Worm (Caenorhabditis elegans) whole organism, young adult: ENCODE results near the gene K08F9.3.

Experiments
- B0019.2 ChIP-seq: fragments of 200-800 bp; sonication (Bioruptor generic); conservative IDR thresholded peaks from 2 replicates; pipeline ENCODE4 v1.3.6; 2022; ENCODE audit warnings: missing genetic modification reagents, missing genetic modification characterization, missing compliant biosample characterization
- B0035.1 ChIP-seq: sonication (generic microtip); optimal IDR thresholded peaks from 2 replicates; lab custom pipeline; 2016; ENCODE audit warnings: missing genetic modification characterization, mild to moderate bottlenecking, missing compliant biosample characterization, missing genotype, missing genetic modification reagents
- B0261.1 ChIP-seq: sonication (generic microtip); optimal IDR thresholded peaks from 2 replicates; lab custom pipeline; 2016; ENCODE audit warnings: mild to moderate bottlenecking, missing genetic modification characterization, moderate library complexity, missing compliant biosample characterization
- F10E7.11 ChIP-seq: sonication (generic microtip); optimal IDR thresholded peaks from 2 replicates; lab custom pipeline; 2017; ENCODE audit warnings: mild to moderate bottlenecking, missing genetic modification characterization, moderate library complexity, missing compliant biosample characterization
- F57C9.4 ChIP-seq: sonication (generic microtip); optimal IDR thresholded peaks from 2 replicates; lab custom pipeline; 2017; ENCODE audit warnings: mild to moderate bottlenecking, missing genetic modification characterization, missing compliant biosample characterization
- K11D2.4 ChIP-seq: fragments of 200-800 bp; sonication (Bioruptor generic); IDR thresholded peaks from 2 replicates; pipeline ENCODE4 v1.3.6; 2022; ENCODE audit warnings: missing genetic modification reagents, missing genetic modification characterization, missing compliant biosample characterization
- Y53F4B.3 ChIP-seq: fragments of 200-800 bp; sonication (Bioruptor generic); IDR thresholded peaks from 2 replicates; pipeline ENCODE4 v1.3.6; 2022; ENCODE audit warnings: missing genetic modification reagents, missing genetic modification characterization, missing compliant biosample characterization
- Y67H2A.10 ChIP-seq: fragments of 200-800 bp; sonication (Bioruptor generic); conservative IDR thresholded peaks from 2 replicates; pipeline ENCODE4 v1.3.6; 2022; ENCODE audit warnings: missing genetic modification reagents, missing genetic modification characterization, missing compliant biosample characterization
- ZK185.1 ChIP-seq: sonication (generic microtip); optimal IDR thresholded peaks from 2 replicates; lab custom pipeline; 2016; ENCODE audit warnings: mild to moderate bottlenecking, missing genetic modification characterization, missing compliant biosample characterization; ENCODE audit not compliant: poor library complexity, severe bottlenecking
- athp-1 ChIP-seq: sonication (generic microtip); optimal IDR thresholded peaks from 2 replicates; lab custom pipeline; 2017; ENCODE audit warnings: mild to moderate bottlenecking, missing genetic modification characterization, missing compliant biosample characterization
- attf-6 ChIP-seq: fragments of 200-800 bp; sonication (Bioruptor generic); IDR thresholded peaks from 2 replicates; pipeline ENCODE4 v1.3.6; 2022; ENCODE audit warnings: missing genetic modification reagents, missing genetic modification characterization, missing compliant biosample characterization
- cebp-1 ChIP-seq, 2 experiments: fragments of 200-800 bp in 1 of 2; sonication (Bioruptor generic) in 1 of 2; sonication (generic microtip) in 1 of 2; IDR thresholded peaks in 1 of 2; optimal IDR thresholded peaks in 1 of 2; 2 replicates each; pipeline versions ENCODE4 v1.3.6 to Lab custom; 2017 to 2022; ENCODE audit warnings: missing compliant biosample characterization in 2 of 2, missing genetic modification characterization in 2 of 2, mild to moderate bottlenecking in 1 of 2, missing genetic modification reagents in 1 of 2, moderate library complexity in 1 of 2
- ceh-27 ChIP-seq: fragments of 200-800 bp; sonication (Bioruptor generic); optimal IDR thresholded peaks from 2 replicates; lab custom pipeline; 2018; ENCODE audit warnings: mild to moderate bottlenecking, missing genetic modification characterization, moderate library complexity, missing compliant biosample characterization
- ceh-58 ChIP-seq: fragments of 200-800 bp; sonication (Bioruptor generic); IDR thresholded peaks from 2 replicates; pipeline ENCODE4 v1.3.6; 2022; ENCODE audit warnings: missing genetic modification characterization, missing compliant biosample characterization
- ceh-79 ChIP-seq: sonication (generic microtip); optimal IDR thresholded peaks from 2 replicates; lab custom pipeline; 2017; ENCODE audit warnings: mild to moderate bottlenecking, missing genetic modification characterization, missing compliant biosample characterization
- die-1 ChIP-seq: sonication (generic microtip); optimal IDR thresholded peaks from 2 replicates; lab custom pipeline; 2016; ENCODE audit warnings: missing genotype, mild to moderate bottlenecking, missing genetic modification characterization, missing compliant biosample characterization
- efl-1 ChIP-seq: fragments of 150-350 bp; optimal IDR thresholded peaks from 2 replicates; lab custom pipeline; 2014; ENCODE audit warnings: missing biosample characterization, missing genetic modification reagents, missing genetic modification characterization
- egl-18 ChIP-seq: fragments of 200-800 bp; sonication (Bioruptor generic); IDR thresholded peaks from 2 replicates; pipeline ENCODE4 v1.3.6; 2022; ENCODE audit warnings: missing genetic modification reagents, missing genetic modification characterization, missing compliant biosample characterization
- egl-44 ChIP-seq: fragments of 200-800 bp; sonication (Bioruptor generic); IDR thresholded peaks from 2 replicates; pipeline ENCODE4 v1.3.6; 2022; ENCODE audit warnings: missing genetic modification reagents, missing genetic modification characterization, missing compliant biosample characterization
- egrh-3 ChIP-seq: fragments of 200-800 bp; sonication (Bioruptor generic); IDR thresholded peaks from 2 replicates; pipeline ENCODE4 v1.3.6; 2022; ENCODE audit warnings: missing genetic modification reagents, missing genetic modification characterization, missing compliant biosample characterization
- ekl-4 ChIP-seq: fragments of 200-800 bp; sonication (Bioruptor generic); IDR thresholded peaks from 2 replicates; pipeline ENCODE4 v1.3.6; 2022; ENCODE audit warnings: missing genetic modification reagents, missing genetic modification characterization, missing compliant biosample characterization
- him-1 ChIP-seq: sonication (generic microtip); optimal IDR thresholded peaks from 2 replicates; lab custom pipeline; 2016; ENCODE audit warnings: missing genotype, missing genetic modification reagents, missing genetic modification characterization, missing compliant biosample characterization
- hsf-1 ChIP-seq: fragments of 200-800 bp; sonication (Bioruptor generic); IDR thresholded peaks from 2 replicates; pipeline ENCODE4 v1.3.6; 2022; ENCODE audit warnings: missing genetic modification reagents, missing genetic modification characterization, missing compliant biosample characterization
- lin-35 ChIP-seq, 3 experiments: fragments of 150-350 bp in 2 of 3; sonication (generic microtip) in 1 of 3; optimal IDR thresholded peaks; 2 replicates each; lab custom pipeline; 2014 to 2018; ENCODE audit warnings: missing biosample characterization in 3 of 3, missing genetic modification characterization in 3 of 3, missing genetic modification reagents in 3 of 3
- lin-54 ChIP-seq: fragments of 200-800 bp; sonication (Bioruptor generic); optimal IDR thresholded peaks from 2 replicates; lab custom pipeline; 2018; ENCODE audit warnings: mild to moderate bottlenecking, missing genetic modification characterization, missing compliant biosample characterization
- lir-1 ChIP-seq: fragments of 200-800 bp; sonication (Bioruptor generic); conservative IDR thresholded peaks from 2 replicates; pipeline ENCODE4 v1.3.6; 2022; ENCODE audit warnings: missing genetic modification reagents, missing genetic modification characterization, missing compliant biosample characterization
- lsl-1 ChIP-seq: fragments of 200-800 bp; sonication (Bioruptor generic); optimal IDR thresholded peaks from 2 replicates; lab custom pipeline; 2018; ENCODE audit warnings: mild to moderate bottlenecking, missing genetic modification characterization, moderate library complexity, missing compliant biosample characterization
- madf-3 ChIP-seq: fragments of 200-800 bp; sonication (Bioruptor generic); IDR thresholded peaks from 2 replicates; pipeline ENCODE4 v1.3.6; 2022; ENCODE audit warnings: missing genetic modification reagents, missing genetic modification characterization, missing compliant biosample characterization
- mcd-1 ChIP-seq: fragments of 200-800 bp; sonication (Bioruptor generic); IDR thresholded peaks from 2 replicates; pipeline ENCODE4 v1.3.6; 2022; ENCODE audit warnings: missing genetic modification reagents, missing genetic modification characterization, missing compliant biosample characterization
- nfya-1 ChIP-seq: sonication (generic microtip); optimal IDR thresholded peaks from 2 replicates; lab custom pipeline; 2017; ENCODE audit warnings: antibody characterized with exemption, missing compliant biosample characterization, missing genetic modification characterization, borderline replicate concordance; ENCODE audit not compliant: insufficient read depth
- pbrm-1 ChIP-seq: fragments of 200-800 bp; sonication (Bioruptor generic); IDR thresholded peaks from 2 replicates; pipeline ENCODE4 v1.3.6; 2022; ENCODE audit warnings: missing genetic modification reagents, missing genetic modification characterization, missing compliant biosample characterization
- rec-8 ChIP-seq, 2 experiments: sonication (generic microtip); optimal IDR thresholded peaks; 2 replicates each; lab custom pipeline; 2016; ENCODE audit warnings: mild to moderate bottlenecking in 2 of 2, missing genetic modification characterization in 2 of 2, missing genetic modification reagents in 2 of 2, missing genotype in 2 of 2, missing biosample characterization in 1 of 2, missing compliant biosample characterization in 1 of 2, moderate library complexity in 1 of 2
- repo-1 ChIP-seq: sonication (generic microtip); optimal IDR thresholded peaks from 2 replicates; lab custom pipeline; 2017; ENCODE audit warnings: mild to moderate bottlenecking, missing genetic modification characterization, missing compliant biosample characterization
- sdz-38 ChIP-seq: sonication (generic microtip); optimal IDR thresholded peaks from 2 replicates; lab custom pipeline; 2016; ENCODE audit warnings: missing genotype, missing genetic modification characterization, missing compliant biosample characterization
- snpc-1.3 ChIP-seq: sonication (generic microtip); optimal IDR thresholded peaks from 2 replicates; lab custom pipeline; 2017; ENCODE audit warnings: missing genetic modification characterization, mild to moderate bottlenecking, missing compliant biosample characterization, antibody characterized with exemption, moderate library complexity, missing genotype, missing genetic modification reagents; ENCODE audit not compliant: insufficient read depth
- snpc-4 ChIP-seq, 5 experiments: fragments of 150-350 bp in 1 of 5; sonication (generic microtip) in 4 of 5; optimal IDR thresholded peaks; 2 replicates each; lab custom pipeline; 2014 to 2018; ENCODE audit warnings: missing genetic modification characterization in 5 of 5, missing biosample characterization in 3 of 5, antibody characterized with exemption in 2 of 5, mild to moderate bottlenecking in 2 of 5, missing compliant biosample characterization in 2 of 5, missing genotype in 2 of 5, moderate library complexity in 2 of 5, missing genetic modification reagents in 1 of 5
- somi-1 ChIP-seq: fragments of 200-800 bp; sonication (Bioruptor generic); optimal IDR thresholded peaks from 2 replicates; lab custom pipeline; 2018; ENCODE audit warnings: mild to moderate bottlenecking, missing genetic modification characterization, missing compliant biosample characterization
- tbp1 ChIP-seq: fragments of 200-800 bp; sonication (Bioruptor generic); optimal IDR thresholded peaks from 2 replicates; lab custom pipeline; 2018; ENCODE audit warnings: mild to moderate bottlenecking, missing genetic modification characterization, missing compliant biosample characterization
- zim-3 ChIP-seq: sonication (generic microtip); optimal IDR thresholded peaks from 2 replicates; lab custom pipeline; 2017; ENCODE audit warnings: mild to moderate bottlenecking, missing genetic modification characterization, moderate library complexity, missing compliant biosample characterization
- ztf-18 ChIP-seq: sonication (generic microtip); optimal IDR thresholded peaks from 2 replicates; lab custom pipeline; 2016; ENCODE audit warnings: missing genotype, mild to moderate bottlenecking, missing genetic modification characterization, missing compliant biosample characterization

The K08F9.3 gene

DNA sequence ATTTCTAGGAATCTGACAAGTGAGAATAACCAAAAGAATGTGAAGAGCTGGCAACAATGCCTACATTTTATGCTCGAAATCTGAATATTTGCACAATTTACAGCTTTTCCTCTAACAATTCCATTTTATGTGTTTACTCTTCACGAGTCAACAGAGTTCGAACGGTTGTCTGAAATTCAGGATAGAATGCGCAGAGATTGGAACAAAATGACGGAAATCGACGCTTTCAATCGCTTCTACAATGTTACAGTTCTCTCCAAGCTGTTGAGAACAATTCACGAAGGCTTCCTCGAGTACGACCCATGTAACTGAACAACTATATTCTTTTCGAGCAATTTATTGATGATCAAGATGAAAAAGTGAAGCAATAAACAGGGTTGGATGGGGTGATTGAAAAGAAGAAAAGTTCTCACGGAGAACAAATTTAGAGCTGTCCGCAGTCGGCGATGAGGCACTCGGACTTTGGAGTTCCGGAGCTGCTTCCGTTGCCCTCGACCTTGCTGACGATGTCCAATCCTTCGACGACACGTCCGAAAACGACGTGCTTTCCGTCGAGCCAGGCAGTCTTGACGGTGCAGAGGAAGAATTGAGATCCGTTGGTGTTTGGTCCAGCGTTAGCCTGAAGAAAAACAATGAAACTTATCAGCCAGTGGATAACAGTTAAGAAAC, 46.0 kb downstream of the K08F9.3 start, which contains the start of gene Y75B12B.3 (continued):
- peak; percentile 48 for TF ChIP-seq snpc-4 (GFP tag; optimal IDR thresholded peaks at IDR 0.05; lab: Kevin White, UChicago)
- TF ChIP-seq snpc-4 (tag; optimal IDR thresholded peaks at IDR 0.05; lab: Kevin White, UChicago), result peak in 2 of 4 experiments; percentile 0 to 37
- TF ChIP-seq nfya-1 (tag; lab: Kevin White, UChicago), result no peak
- peak; percentile 76; the same call in 1 of the 2 replicates for TF ChIP-seq ekl-4
- TF ChIP-seq snpc-1.3 (tag; lab: Kevin White, UChicago), result peak; percentile 43
- no peak for TF ChIP-seq cebp-1 (GFP tag; IDR thresholded peaks at IDR 0.05; lab: Robert Waterston, UW)
- TF ChIP-seq cebp-1 (tag; optimal IDR thresholded peaks at IDR 0.05; lab: Kevin White, UChicago), result peak; percentile 29
- TF ChIP-seq ceh-79 (tag; lab: Kevin White, UChicago), result peak; percentile 73
- TF ChIP-seq attf-6 (GFP tag; lab: Robert Waterston, UW), result peak; percentile 50; the same call in 1 of the 2 replicates
- peak; percentile 51 for TF ChIP-seq mcd-1 (GFP tag; lab: Robert Waterston, UW)
- peak; percentile 7 for TF ChIP-seq B0261.1 (tag; lab: Kevin White, UChicago)
- TF ChIP-seq him-1 (tag; lab: Kevin White, UChicago), result peak; percentile 57
- 0 out of 2 replicates have a peak, but pooled peaks have one; percentile 3 for TF ChIP-seq madf-3 (GFP tag; lab: Robert Waterston, UW)
- peak; percentile 42 for TF ChIP-seq tbp1
- TF ChIP-seq ztf-18 (tag; lab: Kevin White, UChicago), result peak; percentile 54
- no peak for TF ChIP-seq lir-1
- no peak for TF ChIP-seq Y53F4B.3 (GFP tag; lab: Robert Waterston, UW)
- TF ChIP-seq egrh-3 (GFP tag; lab: Robert Waterston, UW), result peak; percentile 18; the same call in 1 of the 2 replicates
- peak; percentile 36 for TF ChIP-seq die-1 (tag; lab: Kevin White, UChicago)
- 0 out of 2 replicates have a peak, but pooled peaks have one; percentile 52 for TF ChIP-seq pbrm-1

DNA sequence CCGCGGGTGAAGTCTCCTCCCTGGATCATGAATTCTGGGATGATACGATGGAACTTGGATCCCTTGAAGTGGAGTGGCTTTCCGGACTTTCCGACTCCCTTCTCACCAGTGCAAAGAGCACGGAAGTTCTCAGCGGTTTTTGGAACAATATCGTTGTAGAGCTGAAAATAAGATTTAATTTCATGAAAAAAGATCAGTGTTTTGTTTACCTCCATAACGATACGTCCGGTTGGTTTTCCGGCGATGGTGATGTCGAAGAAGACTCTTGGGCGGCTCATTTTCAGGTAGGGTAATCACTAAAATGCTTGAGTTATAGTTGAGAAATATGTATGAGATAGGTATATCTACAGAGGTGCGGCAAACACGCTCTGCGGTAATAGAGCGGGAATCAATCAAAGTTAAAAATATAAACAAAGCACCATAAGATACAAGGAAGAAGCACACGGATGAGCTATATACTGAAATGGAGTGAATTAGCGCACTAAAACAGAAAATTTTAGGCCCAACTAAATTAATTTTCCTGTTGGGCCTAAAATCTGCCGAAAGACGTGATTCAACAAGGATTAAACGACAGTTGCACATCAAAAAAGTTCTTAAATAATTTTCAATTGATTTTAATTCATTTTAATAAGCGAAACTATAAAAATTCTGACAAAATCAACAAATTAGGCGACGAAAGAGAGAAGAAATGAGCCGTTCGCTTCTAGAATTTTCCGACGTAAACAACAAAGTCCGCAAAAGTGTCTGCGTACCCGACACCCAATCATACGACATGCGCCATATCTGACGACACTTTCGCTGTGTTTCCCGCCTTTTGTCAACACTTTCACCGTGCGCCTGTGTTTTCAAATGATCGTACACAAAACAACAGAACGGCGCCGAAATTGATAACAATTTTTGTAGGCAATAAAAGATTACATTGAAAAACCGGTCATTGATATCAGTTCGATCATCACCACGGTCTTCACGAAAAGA, 47.0 kb downstream of the K08F9.3 start, which contains the start of the genes cyn-7 and bath-36:
cyn-7 (minus strand) TSS at position 296 of the 975 bp plus-strand sequence.
bath-36 (plus strand) TSS at position 806 of the 975 bp plus-strand sequence.
- TF ChIP-seq him-1 (tag; lab: Kevin White, UChicago) (no peak), mcd-1 (GFP tag; lab: Robert Waterston, UW) (peak; percentile 91), lin-35 (GFP tag; optimal IDR thresholded peaks at IDR 0.05; lab: Kevin White, UChicago) (peak in 1 of 3 experiments; percentile 66), F57C9.4 (tag; lab: Kevin White, UChicago) (no peak), egl-18 (GFP tag; lab: Robert Waterston, UW) (no peak), ceh-58 (no peak), B0019.2 (GFP tag; lab: Robert Waterston, UW) (0 out of 2 replicates have a peak, but pooled peaks have one; percentile 25), somi-1 (GFP tag; lab: Kevin White, UChicago) (no peak), ZK185.1 (peak; percentile 72), lin-54 (GFP tag; lab: Kevin White, UChicago) (peak; percentile 83), hsf-1 (GFP tag; lab: Robert Waterston, UW) (peak; percentile 99), K11D2.4 (peak; percentile 71; the same call in 1 of the 2 replicates), tbp1 (peak; percentile 54), lsl-1 (GFP tag; lab: Kevin White, UChicago) (peak; percentile 49), F10E7.11 (tag; lab: Kevin White, UChicago) (no peak), repo-1 (tag; lab: Kevin White, UChicago) (peak; percentile 14), zim-3 (no peak), egl-44 (GFP tag; lab: Robert Waterston, UW) (no peak), rec-8 (tag; optimal IDR thresholded peaks at IDR 0.05; lab: Kevin White, UChicago) (no peak), ceh-27 (GFP tag; lab: Kevin White, UChicago) (no peak), efl-1 (GFP tag; lab: Kevin White, UChicago) (peak; percentile 73), athp-1 (tag; lab: Kevin White, UChicago) (no peak), B0035.1 (tag; lab: Kevin White, UChicago) (no peak), snpc-4 (GFP tag; optimal IDR thresholded peaks at IDR 0.05; lab: Kevin White, UChicago) (no peak), snpc-4 (tag; optimal IDR thresholded peaks at IDR 0.05; lab: Kevin White, UChicago) (peak in 2 of 4 experiments; percentile 68 to 71), B0261.1 (tag; lab: Kevin White, UChicago) (peak; percentile 7), Y67H2A.10 (0 out of 2 replicates have a peak, but pooled peaks have one; percentile 29), sdz-38 (tag; lab: Kevin White, UChicago) (no peak)
